Fruit fly (Drosophila melanogaster) Kc167 (cell line): ENCODE data around the gene KFase.

Source experiments
- Sin3A ChIP-seq: fragments of >200 bp; optimal IDR thresholded peaks from 2 replicates; lab custom pipeline; 2018; ENCODE audit warnings: missing external identifiers
- h ChIP-seq: fragments of >200 bp; optimal IDR thresholded peaks from 3 replicates; lab custom pipeline; 2018; ENCODE audit warnings: missing external identifiers
- insv ChIP-seq: fragments of >200 bp; optimal IDR thresholded peaks from 3 replicates; lab custom pipeline; 2018; ENCODE audit warnings: missing external identifiers
- ttk ChIP-seq: sonication (Bioruptor generic); optimal IDR thresholded peaks from 2 replicates; lab custom pipeline; 2017; ENCODE audit warnings: missing external identifiers

dm6 chr2L:6530952-6531512 lies 42.5 kb upstream of the KFase start:
- no peak for TF ChIP-seq h (lab: Kevin White, UChicago)
- TF ChIP-seq insv (lab: Kevin White, UChicago), result no peak
- TF ChIP-seq ttk (lab: Kevin White, UChicago), result no peak
- no peak for TF ChIP-seq Sin3A (lab: Kevin White, UChicago)
